Fruit fly (Drosophila melanogaster) whole organism, embryonic: ENCODE measurements around the gene CG2278.

ENCODE experiments used
- Atf3 ChIP-seq: fragments of 200-800 bp; sonication (Bioruptor generic); optimal IDR thresholded peaks from 3 replicates; lab custom pipeline; 2016; ENCODE audit warnings: missing biosample characterization, missing genetic modification characterization
- Bteb2 ChIP-seq: fragments of 200-800 bp; sonication (Bioruptor generic); optimal IDR thresholded peaks from 2 replicates; lab custom pipeline; 2016; ENCODE audit warnings: missing biosample characterization, missing genetic modification characterization
- CG10209 ChIP-seq: fragments of 200-800 bp; sonication (Bioruptor generic); optimal IDR thresholded peaks from 3 replicates; lab custom pipeline; 2017; ENCODE audit warnings: missing biosample characterization, mild to moderate bottlenecking, missing genetic modification characterization, missing genetic modification reagents
- CG10543 ChIP-seq: fragments of 200-800 bp; sonication (Bioruptor generic); optimal IDR thresholded peaks from 3 replicates; lab custom pipeline; 2017; ENCODE audit warnings: missing biosample characterization, mild to moderate bottlenecking, missing genetic modification characterization, moderate library complexity
- CG10959 ChIP-seq: fragments of 200-800 bp; sonication (Bioruptor generic); IDR thresholded peaks from 2 replicates; pipeline ENCODE4 v1.3.6; 2022; ENCODE audit warnings: missing biosample characterization, missing genetic modification characterization
- CG12769 ChIP-seq: fragments of 200-800 bp; sonication (Bioruptor generic); optimal IDR thresholded peaks from 2 replicates; lab custom pipeline; 2019; ENCODE audit warnings: missing biosample characterization, mild to moderate bottlenecking, missing genetic modification characterization, moderate library complexity
- CG1529 ChIP-seq: fragments of 200-800 bp; sonication (Bioruptor generic); optimal IDR thresholded peaks from 3 replicates; lab custom pipeline; 2018; ENCODE audit warnings: missing biosample characterization, missing genetic modification characterization
- CG15601 ChIP-seq: fragments of 200-800 bp; sonication (Bioruptor generic); optimal IDR thresholded peaks from 3 replicates; lab custom pipeline; 2019; ENCODE audit warnings: missing biosample characterization, mild to moderate bottlenecking, missing genetic modification characterization, moderate library complexity
- CG15696 ChIP-seq: fragments of 200-800 bp; sonication (Bioruptor generic); optimal IDR thresholded peaks from 2 replicates; lab custom pipeline; 2019; ENCODE audit warnings: missing biosample characterization, mild to moderate bottlenecking, missing genetic modification characterization, moderate library complexity
- CG16863 ChIP-seq: fragments of 200-800 bp; sonication (Bioruptor generic); optimal IDR thresholded peaks from 3 replicates; lab custom pipeline; 2016; ENCODE audit warnings: missing biosample characterization, missing genetic modification characterization
- CG18262 ChIP-seq: fragments of 200-800 bp; optimal IDR thresholded peaks from 3 replicates; lab custom pipeline; 2019; ENCODE audit warnings: missing biosample characterization, mild to moderate bottlenecking, missing genetic modification characterization, moderate library complexity
- CG2129 ChIP-seq: fragments of 200-800 bp; sonication (Bioruptor generic); IDR thresholded peaks from 2 replicates; pipeline ENCODE4 v1.3.6; 2022; ENCODE audit warnings: missing biosample characterization, missing genetic modification characterization; ENCODE audit not compliant: partially characterized antibody
- CG2712 ChIP-seq: fragments of 200-800 bp; optimal IDR thresholded peaks from 3 replicates; lab custom pipeline; 2019; ENCODE audit warnings: missing biosample characterization, mild to moderate bottlenecking, missing genetic modification characterization, moderate library complexity
- CG34376 ChIP-seq: fragments of 200-800 bp; sonication (Bioruptor generic); optimal IDR thresholded peaks from 2 replicates; lab custom pipeline; 2018; ENCODE audit warnings: missing biosample characterization, mild to moderate bottlenecking, missing genetic modification characterization
- CG34422 ChIP-seq: fragments of 200-800 bp; sonication (Bioruptor generic); IDR thresholded peaks from 3 replicates; pipeline ENCODE4 v1.3.6; 2022; ENCODE audit warnings: missing biosample characterization, missing genetic modification characterization
- CG3995 ChIP-seq: fragments of 200-800 bp; sonication (Bioruptor generic); optimal IDR thresholded peaks from 3 replicates; lab custom pipeline; 2016; ENCODE audit warnings: missing biosample characterization, missing genetic modification characterization
- CG4404 ChIP-seq: fragments of 200-800 bp; sonication (Bioruptor generic); IDR thresholded peaks from 2 replicates; pipeline ENCODE4 v1.3.6; 2022; ENCODE audit warnings: missing biosample characterization, missing genetic modification characterization
- CG4707 ChIP-seq: fragments of 200-800 bp; sonication (Bioruptor generic); optimal IDR thresholded peaks from 2 replicates; lab custom pipeline; 2018; ENCODE audit warnings: missing biosample characterization, mild to moderate bottlenecking, missing genetic modification characterization, moderate library complexity
- CG5180 ChIP-seq: fragments of 200-800 bp; sonication (Bioruptor generic); optimal IDR thresholded peaks from 3 replicates; lab custom pipeline; 2017; ENCODE audit warnings: missing biosample characterization, missing genetic modification characterization, mild to moderate bottlenecking, moderate library complexity, missing genetic modification reagents
- CG6813 ChIP-seq: fragments of 200-800 bp; sonication (Bioruptor generic); optimal IDR thresholded peaks from 2 replicates; lab custom pipeline; 2017; ENCODE audit warnings: missing biosample characterization, missing genetic modification characterization, mild to moderate bottlenecking, moderate library complexity, missing genetic modification reagents
- CG8944 ChIP-seq: fragments of 200-800 bp; sonication (Bioruptor generic); optimal IDR thresholded peaks from 3 replicates; lab custom pipeline; 2016; ENCODE audit warnings: missing biosample characterization, missing genetic modification characterization
- CkIIα-i1 ChIP-seq: fragments of 200-800 bp; sonication (Bioruptor generic); IDR thresholded peaks from 2 replicates; pipeline ENCODE4 v1.3.6; 2022; ENCODE audit warnings: missing biosample characterization, missing genetic modification characterization
- CoRest ChIP-seq: fragments of 200-800 bp; sonication (Bioruptor generic); optimal IDR thresholded peaks from 3 replicates; lab custom pipeline; 2018; ENCODE audit warnings: missing biosample characterization, mild to moderate bottlenecking, missing genetic modification characterization, moderate library complexity
- Gsc ChIP-seq: fragments of 200-800 bp; sonication (Bioruptor generic); IDR thresholded peaks from 2 replicates; pipeline ENCODE4 v1.3.6; 2022; ENCODE audit warnings: missing biosample characterization, missing genetic modification characterization
- H15 ChIP-seq: fragments of 200-800 bp; sonication (Bioruptor generic); IDR thresholded peaks from 3 replicates; pipeline ENCODE4 v1.3.6; 2022; ENCODE audit warnings: missing biosample characterization, missing genetic modification characterization
- H2.0 ChIP-seq: fragments of 200-800 bp; sonication (Bioruptor generic); IDR thresholded peaks from 2 replicates; pipeline ENCODE4 v1.3.6; 2022; ENCODE audit warnings: missing biosample characterization, missing genetic modification characterization
- Hr3 ChIP-seq: fragments of 200-800 bp; sonication (Bioruptor generic); optimal IDR thresholded peaks from 3 replicates; lab custom pipeline; 2016; ENCODE audit warnings: missing biosample characterization, missing genetic modification characterization
- Lpt ChIP-seq: fragments of >200 bp; optimal IDR thresholded peaks from 2 replicates; lab custom pipeline; 2018; ENCODE audit warnings: missing biosample characterization, missing genetic modification characterization
- Mes4 ChIP-seq: fragments of 200-800 bp; sonication (Bioruptor generic); optimal IDR thresholded peaks from 2 replicates; lab custom pipeline; 2016; ENCODE audit warnings: missing biosample characterization, missing genetic modification characterization
- Neu2 ChIP-seq: fragments of 200-800 bp; sonication (Bioruptor generic); optimal IDR thresholded peaks from 3 replicates; lab custom pipeline; 2016; ENCODE audit warnings: missing biosample characterization, missing genetic modification characterization, borderline replicate concordance
- NfI ChIP-seq: fragments of 200-800 bp; sonication (Bioruptor generic); optimal IDR thresholded peaks from 3 replicates; lab custom pipeline; 2018; ENCODE audit warnings: missing biosample characterization, mild to moderate bottlenecking, missing genetic modification characterization, moderate library complexity
- Opbp ChIP-seq: fragments of 200-800 bp; sonication (Bioruptor generic); IDR thresholded peaks from 3 replicates; pipeline ENCODE4 v1.3.6; 2022; ENCODE audit warnings: missing biosample characterization, missing genetic modification characterization; ENCODE audit not compliant: partially characterized antibody
- Sin3A ChIP-seq: fragments of >200 bp; optimal IDR thresholded peaks from 2 replicates; lab custom pipeline; 2018
- Trl ChIP-seq, 3 experiments: fragments of >200 bp in 2 of 3; fragments of 200-800 bp in 1 of 3; sonication (Bioruptor generic) in 1 of 3; optimal IDR thresholded peaks; 2 replicates in 1 of 3; 3 replicates in 2 of 3; lab custom pipeline; 2016 to 2017; ENCODE audit warnings: missing biosample characterization in 1 of 3, missing genetic modification characterization in 1 of 3
- Xrp1 ChIP-seq: fragments of 200-800 bp; sonication (Bioruptor generic); IDR thresholded peaks from 2 replicates; pipeline ENCODE4 v1.3.6; 2022; ENCODE audit warnings: missing biosample characterization, missing genetic modification characterization
- ac ChIP-seq: fragments of 200-800 bp; sonication (Bioruptor generic); optimal IDR thresholded peaks from 3 replicates; lab custom pipeline; 2017; ENCODE audit warnings: missing biosample characterization, mild to moderate bottlenecking, missing genetic modification characterization
- ase ChIP-seq: fragments of 200-800 bp; sonication (Bioruptor generic); IDR thresholded peaks from 3 replicates; pipeline ENCODE4 v1.3.6; 2022; ENCODE audit warnings: missing biosample characterization, missing genetic modification characterization
- cad ChIP-seq: fragments of >200 bp; optimal IDR thresholded peaks from 2 replicates; lab custom pipeline; 2017; ENCODE audit warnings: missing biosample characterization, missing genetic modification characterization
- eve ChIP-seq, 2 experiments: fragments of >200 bp; optimal IDR thresholded peaks; 2 replicates each; lab custom pipeline; 2017; ENCODE audit warnings: missing biosample characterization in 2 of 2, missing genetic modification characterization in 2 of 2
- fd102C ChIP-seq: fragments of 200-800 bp; sonication (Bioruptor generic); optimal IDR thresholded peaks from 2 replicates; lab custom pipeline; 2018; ENCODE audit warnings: missing biosample characterization, mild to moderate bottlenecking, missing genetic modification characterization, moderate library complexity
- fd3F ChIP-seq: fragments of 200-800 bp; sonication (Bioruptor generic); optimal IDR thresholded peaks from 2 replicates; lab custom pipeline; 2018; ENCODE audit warnings: missing biosample characterization, mild to moderate bottlenecking, missing genetic modification characterization, moderate library complexity
- fd64A ChIP-seq: fragments of 200-800 bp; sonication (Bioruptor generic); optimal IDR thresholded peaks from 3 replicates; lab custom pipeline; 2018; ENCODE audit warnings: missing biosample characterization, mild to moderate bottlenecking, missing genetic modification characterization
- fru ChIP-seq: fragments of >200 bp; optimal IDR thresholded peaks from 2 replicates; lab custom pipeline; 2017
- fu2 ChIP-seq: fragments of 200-800 bp; sonication (Bioruptor generic); optimal IDR thresholded peaks from 2 replicates; lab custom pipeline; 2016; ENCODE audit warnings: missing biosample characterization, missing genetic modification characterization
- lmd ChIP-seq: fragments of 200-800 bp; sonication (Bioruptor generic); IDR thresholded peaks from 2 replicates; pipeline ENCODE4 v1.3.6; 2022; ENCODE audit warnings: missing biosample characterization, missing genetic modification characterization
- mam ChIP-seq: fragments of 200-800 bp; sonication (Bioruptor generic); optimal IDR thresholded peaks from 3 replicates; lab custom pipeline; 2016; ENCODE audit warnings: missing biosample characterization, missing genetic modification characterization
- mld ChIP-seq: fragments of 200-800 bp; sonication (Bioruptor generic); IDR thresholded peaks from 3 replicates; pipeline ENCODE4 v1.3.6; 2022; ENCODE audit warnings: missing biosample characterization, missing genetic modification characterization; ENCODE audit not compliant: partially characterized antibody
- nmo ChIP-seq: fragments of 200-800 bp; sonication (Bioruptor generic); optimal IDR thresholded peaks from 2 replicates; lab custom pipeline; 2018; ENCODE audit warnings: missing biosample characterization, mild to moderate bottlenecking, missing genetic modification characterization, moderate library complexity
- slou ChIP-seq: fragments of 200-800 bp; sonication (Bioruptor generic); optimal IDR thresholded peaks from 3 replicates; lab custom pipeline; 2016; ENCODE audit warnings: missing biosample characterization, missing genetic modification characterization
- so ChIP-seq: fragments of 200-800 bp; sonication (Bioruptor generic); IDR thresholded peaks from 3 replicates; pipeline ENCODE4 v1.3.6; 2022; ENCODE audit warnings: missing biosample characterization, missing genetic modification characterization
- zen2 ChIP-seq: fragments of 200-800 bp; sonication (Bioruptor generic); IDR thresholded peaks from 3 replicates; pipeline ENCODE4 v1.3.6; 2022; ENCODE audit warnings: missing biosample characterization, missing genetic modification characterization; ENCODE audit not compliant: partially characterized antibody

The CG2278 gene

dm6 chrX:8145501-8146157, 24.4 kb downstream of the CG2278 start, which contains the start of the genes alpha-PheRS and CG2129 (continued):
- TF ChIP-seq Bteb2 (GFP tag; lab: Kevin White, UChicago), result no peak
- TF ChIP-seq CkIIα-i1 (GFP tag; lab: Robert Waterston, UW), result no peak
- peak; percentile 18 for TF ChIP-seq NfI (GFP tag; lab: Kevin White, UChicago)
- TF ChIP-seq cad (GFP tag; lab: Kevin White, UChicago), result no peak
- peak; percentile 23 for TF ChIP-seq CG15696 (tag; lab: Kevin White, UChicago)
- TF ChIP-seq lmd (GFP tag; lab: Robert Waterston, UW), result no peak
- TF ChIP-seq CG1529 (GFP tag; lab: Kevin White, UChicago), result no peak
- TF ChIP-seq CG10543, result no peak
- TF ChIP-seq CG15601, result peak; percentile 9
- no peak for TF ChIP-seq Trl (optimal IDR thresholded peaks at IDR 0.05; lab: Kevin White, UChicago)
- TF ChIP-seq Trl (GFP tag; optimal IDR thresholded peaks at IDR 0.05; lab: Kevin White, UChicago), result no peak
- TF ChIP-seq CG4707 (GFP tag; lab: Kevin White, UChicago), result no peak
- no peak for TF ChIP-seq fu2 (GFP tag; lab: Kevin White, UChicago)
- TF ChIP-seq so (GFP tag; lab: Robert Waterston, UW), result no peak
- no peak for TF ChIP-seq Mes4 (GFP tag; lab: Kevin White, UChicago)
- TF ChIP-seq Neu2 (GFP tag; lab: Kevin White, UChicago), result no peak
- TF ChIP-seq Lpt (GFP tag; lab: Kevin White, UChicago), result no peak
- TF ChIP-seq mam (GFP tag; lab: Kevin White, UChicago), result no peak
- TF ChIP-seq CG16863 (GFP tag; lab: Kevin White, UChicago), result no peak
- TF ChIP-seq CG5180 (GFP tag; lab: Kevin White, UChicago), result no peak
- no peak for TF ChIP-seq ac (GFP tag; lab: Kevin White, UChicago)
- TF ChIP-seq CG8944 (GFP tag; lab: Kevin White, UChicago), result no peak
- TF ChIP-seq slou (GFP tag; lab: Kevin White, UChicago), result no peak
- no peak for TF ChIP-seq H2.0 (GFP tag; lab: Robert Waterston, UW)
- no peak for TF ChIP-seq fd3F (GFP tag; lab: Kevin White, UChicago)
- TF ChIP-seq CG4404 (GFP tag; lab: Robert Waterston, UW), result no peak
- peak; percentile 26; the same call in 1 of the 2 replicates for TF ChIP-seq Xrp1 (GFP tag; lab: Robert Waterston, UW)
- no peak for TF ChIP-seq CG10209 (GFP tag; lab: Kevin White, UChicago)
- no peak for TF ChIP-seq mld (GFP tag; lab: Robert Waterston, UW)
- peak; percentile 52 for TF ChIP-seq CG34376 (GFP tag; lab: Kevin White, UChicago)
- no peak for TF ChIP-seq eve (GFP tag; optimal IDR thresholded peaks at IDR 0.05; lab: Kevin White, UChicago)
- no peak for TF ChIP-seq fru (lab: Kevin White, UChicago)
- TF ChIP-seq CG2129 (GFP tag; lab: Robert Waterston, UW), result no peak
- TF ChIP-seq Hr3 (GFP tag; lab: Kevin White, UChicago), result peak; percentile 1
- TF ChIP-seq ase, result no peak
- TF ChIP-seq H15, result no peak
- peak; percentile 57 for TF ChIP-seq CG2712 (tag; lab: Kevin White, UChicago)
- no peak for TF ChIP-seq CG18262 (tag; lab: Kevin White, UChicago)
- TF ChIP-seq CoRest (tag; lab: Kevin White, UChicago), result peak; percentile 44
- TF ChIP-seq CG10959 (GFP tag; lab: Robert Waterston, UW), result no peak
- TF ChIP-seq CG12769 (tag; lab: Kevin White, UChicago), result no peak
- no peak for TF ChIP-seq CG34422 (GFP tag; lab: Robert Waterston, UW)
- no peak for TF ChIP-seq CG6813 (GFP tag; lab: Kevin White, UChicago)
- TF ChIP-seq Sin3A (lab: Kevin White, UChicago), result peak; percentile 23
- peak; percentile 38 for TF ChIP-seq nmo (GFP tag; lab: Kevin White, UChicago)
- TF ChIP-seq fd102C (GFP tag; lab: Kevin White, UChicago), result no peak
- TF ChIP-seq Atf3 (GFP tag; lab: Kevin White, UChicago), result no peak
- TF ChIP-seq Opbp (GFP tag; lab: Robert Waterston, UW), result no peak
- TF ChIP-seq fd64A (GFP tag; lab: Kevin White, UChicago), result no peak
- no peak for TF ChIP-seq CG3995 (GFP tag; lab: Kevin White, UChicago)
- TF ChIP-seq Gsc (GFP tag; lab: Robert Waterston, UW), result no peak
- TF ChIP-seq zen2 (GFP tag; lab: Robert Waterston, UW), result no peak; the same call in 2 of the 3 replicates
